Worm (Caenorhabditis elegans): Measurements from ENCODE around the gene srg-11.

Gene srg-11

ce11 chrIII:4653374-4653773, 26.4 kb upstream of the srg-11 start:
- TF ChIP-seq hmg-4 (GFP tag; optimal IDR thresholded peaks at IDR 0.05) (no peak), hnd-1 (tag; optimal IDR thresholded peaks at IDR 0.05) (no peak), aly-1 (tag; optimal IDR thresholded peaks at IDR 0.05) (no peak), ets-7 (tag; optimal IDR thresholded peaks at IDR 0.05) (no peak), pes-1 (GFP tag; IDR thresholded peaks at IDR 0.05) (no peak), scrt-1 (GFP tag; IDR thresholded peaks at IDR 0.05) (no peak), ama-1 (optimal IDR thresholded peaks at IDR 0.05) (no peak), hmbx-1 (tag; optimal IDR thresholded peaks at IDR 0.05) (no peak), flt-1 (GFP tag; IDR thresholded peaks at IDR 0.05) (no peak), ceh-13 (GFP tag; optimal IDR thresholded peaks at IDR 0.05) (no peak), sea-1 (GFP tag; conservative IDR thresholded peaks at IDR 0.05) (no peak), tra-4 (tag; optimal IDR thresholded peaks at IDR 0.05) (no peak), ceh-36 (tag; optimal IDR thresholded peaks at IDR 0.05) (no peak), F13C5.2 (tag; optimal IDR thresholded peaks at IDR 0.05) (no peak), B0310.2 (tag; optimal IDR thresholded peaks at IDR 0.05) (no peak), tbx-37 (GFP tag; conservative IDR thresholded peaks at IDR 0.05) (no peak), tbx-11 (GFP tag; IDR thresholded peaks at IDR 0.05) (no peak)

DNA sequence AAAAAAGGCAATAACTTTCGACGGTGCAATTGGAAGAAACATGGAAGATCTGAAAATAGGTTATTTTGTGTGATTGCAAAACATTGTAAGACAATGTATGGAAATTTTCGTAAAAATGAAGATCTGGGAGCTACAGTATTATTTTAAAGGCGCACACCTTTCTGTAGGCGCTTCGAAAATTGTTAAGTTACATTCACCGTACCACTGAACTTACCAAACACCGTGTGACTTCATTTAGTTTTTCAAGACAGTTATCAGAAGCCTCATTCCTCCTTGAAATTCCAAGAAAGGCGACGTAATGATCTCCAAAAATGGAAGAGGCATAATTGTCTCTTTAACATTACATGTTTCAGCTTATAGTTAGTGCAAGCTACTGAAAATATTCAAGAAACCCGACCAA, 25.9 kb upstream of the srg-11 start:
- TF ChIP-seq hnd-1 (tag; optimal IDR thresholded peaks at IDR 0.05) (no peak), pes-1 (GFP tag; IDR thresholded peaks at IDR 0.05) (no peak), sea-1 (GFP tag; conservative IDR thresholded peaks at IDR 0.05) (no peak)

ce11 chrIII:4655402-4655801, 24.4 kb upstream of the srg-11 start, which contains the start of gene T23F11.2:
T23F11.2 (minus strand) TSS chrIII:4655502.
- no peak for TF ChIP-seq pes-1 (GFP tag; IDR thresholded peaks at IDR 0.05)
- TF ChIP-seq aly-1 (tag; optimal IDR thresholded peaks at IDR 0.05) = no peak
- TF ChIP-seq scrt-1 (GFP tag; IDR thresholded peaks at IDR 0.05) = no peak
- no peak for TF ChIP-seq ama-1 (optimal IDR thresholded peaks at IDR 0.05)
- TF ChIP-seq ets-7 (tag; optimal IDR thresholded peaks at IDR 0.05) = no peak
- TF ChIP-seq F13C5.2 (tag; optimal IDR thresholded peaks at IDR 0.05) = no peak
- no peak for TF ChIP-seq tbx-11 (GFP tag; IDR thresholded peaks at IDR 0.05)
- no peak for TF ChIP-seq hmbx-1 (tag; optimal IDR thresholded peaks at IDR 0.05)
- TF ChIP-seq hmg-4 (GFP tag; optimal IDR thresholded peaks at IDR 0.05) = no peak

ce11 chrIII:4656415-4656814, 23.4 kb upstream of the srg-11 start:
- TF ChIP-seq hmbx-1 (tag; optimal IDR thresholded peaks at IDR 0.05) (no peak), aly-1 (tag; optimal IDR thresholded peaks at IDR 0.05) (no peak), tbx-37 (GFP tag; conservative IDR thresholded peaks at IDR 0.05) (no peak), hnd-1 (tag; optimal IDR thresholded peaks at IDR 0.05) (no peak), hmg-4 (GFP tag; optimal IDR thresholded peaks at IDR 0.05) (no peak), ceh-36 (tag; optimal IDR thresholded peaks at IDR 0.05) (no peak), tbx-11 (GFP tag; IDR thresholded peaks at IDR 0.05) (no peak), scrt-1 (GFP tag; IDR thresholded peaks at IDR 0.05) (no peak), ama-1 (optimal IDR thresholded peaks at IDR 0.05) (no peak), ceh-13 (GFP tag; optimal IDR thresholded peaks at IDR 0.05) (no peak), B0310.2 (tag; optimal IDR thresholded peaks at IDR 0.05) (no peak), tra-4 (tag; optimal IDR thresholded peaks at IDR 0.05) (no peak), sea-1 (GFP tag; conservative IDR thresholded peaks at IDR 0.05) (no peak), flt-1 (GFP tag; IDR thresholded peaks at IDR 0.05) (no peak)

DNA sequence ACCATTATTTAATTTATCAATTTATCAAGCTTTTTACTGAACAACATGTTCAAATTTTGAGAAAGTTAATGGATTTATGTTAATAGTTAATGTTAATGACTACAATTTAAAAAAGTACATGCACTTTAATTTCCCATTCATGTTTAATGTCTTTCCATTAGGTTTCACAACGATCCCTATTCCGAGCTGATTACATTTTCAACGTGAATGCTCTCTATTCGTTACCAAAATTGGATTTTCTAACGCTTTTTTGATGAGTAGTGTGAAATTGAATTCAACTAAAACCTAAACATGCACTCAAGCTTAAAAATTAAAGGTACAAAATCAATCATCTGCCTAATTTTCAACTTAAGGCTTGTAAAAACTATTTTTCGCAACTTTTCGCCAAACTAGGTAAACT, 22.4 kb upstream of the srg-11 start:
- TF ChIP-seq ceh-13 (GFP tag; optimal IDR thresholded peaks at IDR 0.05) (no peak), pes-1 (GFP tag; IDR thresholded peaks at IDR 0.05) (no peak), F13C5.2 (tag; optimal IDR thresholded peaks at IDR 0.05) (no peak), ceh-36 (tag; optimal IDR thresholded peaks at IDR 0.05) (no peak), hmbx-1 (tag; optimal IDR thresholded peaks at IDR 0.05) (no peak), ama-1 (optimal IDR thresholded peaks at IDR 0.05) (no peak), scrt-1 (GFP tag; IDR thresholded peaks at IDR 0.05) (no peak), sea-1 (GFP tag; conservative IDR thresholded peaks at IDR 0.05) (no peak), hmg-4 (GFP tag; optimal IDR thresholded peaks at IDR 0.05) (no peak)

ce11 chrIII:4658384-4658844, 21.4 kb upstream of the srg-11 start, which contains the start of gene cdka-1:
cdka-1 (plus strand) TSS chrIII:4658794.
- TF ChIP-seq hmg-4 (GFP tag; optimal IDR thresholded peaks at IDR 0.05) = no peak
- no peak for TF ChIP-seq tra-4 (tag; optimal IDR thresholded peaks at IDR 0.05)
- no peak for TF ChIP-seq aly-1 (tag; optimal IDR thresholded peaks at IDR 0.05)
- no peak for TF ChIP-seq ets-7 (tag; optimal IDR thresholded peaks at IDR 0.05)
- no peak for TF ChIP-seq ceh-36 (tag; optimal IDR thresholded peaks at IDR 0.05)
- TF ChIP-seq tbx-11 (GFP tag; IDR thresholded peaks at IDR 0.05) = no peak
- no peak for TF ChIP-seq ceh-13 (GFP tag; optimal IDR thresholded peaks at IDR 0.05)
- TF ChIP-seq B0310.2 (tag; optimal IDR thresholded peaks at IDR 0.05) = no peak
- TF ChIP-seq ama-1 (optimal IDR thresholded peaks at IDR 0.05) = no peak
- TF ChIP-seq hmbx-1 (tag; optimal IDR thresholded peaks at IDR 0.05) = no peak
- no peak for TF ChIP-seq F13C5.2 (tag; optimal IDR thresholded peaks at IDR 0.05)
- no peak for TF ChIP-seq flt-1 (GFP tag; IDR thresholded peaks at IDR 0.05)
- TF ChIP-seq tbx-37 (GFP tag; conservative IDR thresholded peaks at IDR 0.05) = no peak
- no peak for TF ChIP-seq scrt-1 (GFP tag; IDR thresholded peaks at IDR 0.05)
- no peak for TF ChIP-seq pes-1 (GFP tag; IDR thresholded peaks at IDR 0.05)
- no peak for TF ChIP-seq sea-1 (GFP tag; conservative IDR thresholded peaks at IDR 0.05)
- no peak for TF ChIP-seq hnd-1 (tag; optimal IDR thresholded peaks at IDR 0.05)

DNA sequence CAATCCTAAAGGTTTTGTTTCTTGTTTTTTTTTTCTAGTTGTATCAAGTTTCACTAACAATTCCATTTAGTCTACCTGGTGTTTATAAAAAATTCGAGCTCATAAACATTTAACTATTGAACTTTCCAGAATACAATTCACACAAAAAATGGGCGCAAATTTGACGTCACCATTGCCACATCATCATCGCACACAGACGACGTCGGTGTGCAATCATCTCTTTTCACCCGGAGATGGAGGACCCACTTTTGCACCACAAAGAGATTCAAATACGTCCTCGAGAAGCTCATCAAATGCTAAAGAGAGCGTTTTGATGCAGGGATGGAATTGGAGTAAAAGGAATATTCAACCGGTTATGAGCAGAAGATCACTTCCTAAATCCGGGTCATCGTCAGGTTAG, 20.4 kb upstream of the srg-11 start:
- TF ChIP-seq flt-1 (GFP tag; IDR thresholded peaks at IDR 0.05) (no peak), F13C5.2 (tag; optimal IDR thresholded peaks at IDR 0.05) (no peak)

DNA sequence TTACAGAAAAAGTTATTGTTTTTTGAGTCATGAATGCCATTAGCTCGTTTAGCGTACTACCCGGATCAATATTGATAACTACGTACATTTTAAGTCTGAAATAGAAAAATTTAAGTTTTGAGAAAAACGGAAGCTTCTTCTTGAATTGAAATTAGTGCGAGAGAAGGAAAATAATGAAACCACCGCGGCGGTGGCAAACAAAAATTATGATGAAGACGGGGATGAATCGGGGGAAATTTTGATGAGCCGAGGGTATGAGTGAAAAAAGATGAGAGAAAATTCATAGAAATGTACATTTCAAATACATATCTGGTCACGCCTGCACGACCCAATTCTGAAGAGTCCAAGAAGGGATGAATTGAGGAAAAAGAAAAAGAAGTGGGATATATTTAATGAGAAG, 14.5 kb upstream of the srg-11 start, which contains the start of gene T23F11.4:
T23F11.4 (minus strand) TSS at position 101 of the 400 bp plus-strand sequence.
- no peak for TF ChIP-seq tbx-11 (GFP tag; IDR thresholded peaks at IDR 0.05)
- no peak for TF ChIP-seq F13C5.2 (tag; optimal IDR thresholded peaks at IDR 0.05)
- no peak for TF ChIP-seq B0310.2 (tag; optimal IDR thresholded peaks at IDR 0.05)
- TF ChIP-seq hnd-1 (tag; optimal IDR thresholded peaks at IDR 0.05) = no peak
- TF ChIP-seq pes-1 (GFP tag; IDR thresholded peaks at IDR 0.05) = no peak
- no peak for TF ChIP-seq ceh-36 (tag; optimal IDR thresholded peaks at IDR 0.05)
- TF ChIP-seq tra-4 (tag; optimal IDR thresholded peaks at IDR 0.05) = no peak
- no peak for TF ChIP-seq ceh-13 (GFP tag; optimal IDR thresholded peaks at IDR 0.05)
- no peak for TF ChIP-seq scrt-1 (GFP tag; IDR thresholded peaks at IDR 0.05)
- no peak for TF ChIP-seq flt-1 (GFP tag; IDR thresholded peaks at IDR 0.05)
- no peak for TF ChIP-seq aly-1 (tag; optimal IDR thresholded peaks at IDR 0.05)
- TF ChIP-seq sea-1 (GFP tag; conservative IDR thresholded peaks at IDR 0.05) = no peak
- no peak for TF ChIP-seq hmg-4 (GFP tag; optimal IDR thresholded peaks at IDR 0.05)
- no peak for TF ChIP-seq tbx-37 (GFP tag; conservative IDR thresholded peaks at IDR 0.05)
- no peak for TF ChIP-seq hmbx-1 (tag; optimal IDR thresholded peaks at IDR 0.05)
- no peak for TF ChIP-seq ama-1 (optimal IDR thresholded peaks at IDR 0.05)
- TF ChIP-seq ets-7 (tag; optimal IDR thresholded peaks at IDR 0.05) = no peak
